Worm (Caenorhabditis elegans): Measurements from ENCODE around the gene paqr-3.
A peak's percentile ranks its signal among the peaks of the same experiment; 100 is the strongest.
"Not testable (repeated sequence)": the region's sequence is repeated elsewhere in the genome, so short reads cannot be mapped to it uniquely, and the experiment has no call there.

Gene paqr-3

ce11 chrIV:14373814-14374213, 9.7 kb downstream of the paqr-3 start, which contains the start of gene Y67A10A.7:
Gene Y67A10A.7, plus strand, starts transcription at chrIV:14374114.
- not testable (repeated sequence) for TF ChIP-seq rnt-1 (tag; optimal IDR thresholded peaks at IDR 0.05); hlh-13 (GFP tag; optimal IDR thresholded peaks at IDR 0.05); ets-4 (tag; optimal IDR thresholded peaks at IDR 0.05)

DNA sequence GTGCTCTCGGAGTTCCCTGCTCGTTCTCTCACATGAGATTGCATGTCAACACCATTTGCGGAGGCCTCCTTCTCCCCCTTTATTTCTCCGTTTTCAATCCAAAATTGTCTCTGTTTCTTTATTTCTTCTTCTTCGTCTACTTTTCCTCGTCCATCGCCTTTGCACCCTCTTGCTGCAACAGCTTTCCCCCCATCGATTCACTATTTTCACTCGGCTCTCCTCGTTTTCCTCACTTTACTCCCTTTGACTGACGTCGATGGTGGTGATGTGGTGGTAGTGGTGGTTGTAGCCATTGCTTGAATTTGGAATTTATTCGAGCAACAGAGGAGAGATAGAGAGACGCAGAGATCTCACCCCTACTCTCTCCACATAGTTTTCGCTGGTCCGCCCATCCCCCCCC, 11.8 kb downstream of the paqr-3 start:
- TF ChIP-seq T23F11.4 (GFP tag; optimal IDR thresholded peaks at IDR 0.05) (no peak), ceh-18 (tag; optimal IDR thresholded peaks at IDR 0.05) (peak; percentile 46), ceh-19 (GFP tag; optimal IDR thresholded peaks at IDR 0.05) (peak; percentile 75), ceh-34 (tag; optimal IDR thresholded peaks at IDR 0.05) (peak; percentile 41), fkh-10 (GFP tag; optimal IDR thresholded peaks at IDR 0.05) (peak; percentile 59), hlh-6 (tag; optimal IDR thresholded peaks at IDR 0.05) (no peak), syd-9 (tag; optimal IDR thresholded peaks at IDR 0.05) (peak; percentile 44), che-1 (tag; optimal IDR thresholded peaks at IDR 0.05) (peak; percentile 3), ceh-48 (tag; optimal IDR thresholded peaks at IDR 0.05) (peak; percentile 72), pros-1 (tag; optimal IDR thresholded peaks at IDR 0.05) (no peak), ceh-14 (tag; optimal IDR thresholded peaks at IDR 0.05) (peak; percentile 66), C08G9.2 (tag; optimal IDR thresholded peaks at IDR 0.05) (peak; percentile 31), K02D7.2 (tag; optimal IDR thresholded peaks at IDR 0.05) (no peak), ttx-3 (tag; optimal IDR thresholded peaks at IDR 0.05) (no peak), ceh-31 (tag; optimal IDR thresholded peaks at IDR 0.05) (peak; percentile 82), ceh-22 (tag; optimal IDR thresholded peaks at IDR 0.05) (no peak), nfya-1 (tag; optimal IDR thresholded peaks at IDR 0.05) (peak; percentile 77), ztf-16 (tag; optimal IDR thresholded peaks at IDR 0.05) (no peak), unc-42 (tag; optimal IDR thresholded peaks at IDR 0.05) (peak; percentile 85), pha-2 (tag; optimal IDR thresholded peaks at IDR 0.05) (no peak), sdc-2 (tag; optimal IDR thresholded peaks at IDR 0.05) (peak; percentile 26), F13H6.1 (tag; optimal IDR thresholded peaks at IDR 0.05) (no peak), pag-3 (tag; optimal IDR thresholded peaks at IDR 0.05; ENCODE audit: borderline replicate concordance) (peak; percentile 20), ceh-45 (GFP tag; IDR thresholded peaks at IDR 0.05) (no peak), unc-55 (GFP tag; optimal IDR thresholded peaks at IDR 0.05) (peak; percentile 24), tbx-2 (tag; optimal IDR thresholded peaks at IDR 0.05) (peak; percentile 59)

ce11 chrIV:14365837-14366378, 17.6 kb downstream of the paqr-3 start:
- TF ChIP-seq rnt-1 (tag; optimal IDR thresholded peaks at IDR 0.05) (no peak), nfya-1 (tag; optimal IDR thresholded peaks at IDR 0.05) (peak; percentile 94)

DNA sequence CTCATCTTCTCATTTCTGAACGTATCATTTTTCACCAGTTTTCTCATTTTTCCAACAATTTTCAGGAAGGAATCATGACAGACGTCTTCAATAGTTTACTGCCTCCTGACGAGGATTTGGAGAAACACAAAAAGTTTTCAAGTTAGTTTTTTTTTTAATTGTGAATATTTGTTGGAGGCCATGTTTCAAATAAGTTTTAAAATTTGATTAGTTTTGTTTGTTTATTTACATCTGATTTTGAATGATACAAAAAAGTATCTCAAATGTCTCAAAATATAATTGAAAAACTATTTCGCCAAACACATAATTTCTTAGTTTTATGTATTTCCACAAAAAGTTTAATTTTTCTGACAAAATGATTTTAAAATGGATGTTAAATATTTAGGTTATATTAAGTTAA, 22.3 kb downstream of the paqr-3 start, which contains the start of gene ssu-2:
ssu-2 (plus strand) TSS at position 59 of the 400 bp plus-strand sequence.
- no peak for TF ChIP-seq gmeb-2 (tag; optimal IDR thresholded peaks at IDR 0.05)
- no peak for TF ChIP-seq elt-4 (tag; optimal IDR thresholded peaks at IDR 0.05)
- no peak for TF ChIP-seq ztf-16 (tag; optimal IDR thresholded peaks at IDR 0.05)
- TF ChIP-seq tbx-2 (tag; optimal IDR thresholded peaks at IDR 0.05): no peak
- no peak for TF ChIP-seq odd-2 (tag; optimal IDR thresholded peaks at IDR 0.05)
- no peak for TF ChIP-seq lim-6 (tag; optimal IDR thresholded peaks at IDR 0.05)
- no peak for TF ChIP-seq pag-3 (tag; optimal IDR thresholded peaks at IDR 0.05; ENCODE audit: borderline replicate concordance)
- no peak for TF ChIP-seq hlh-8 (tag; optimal IDR thresholded peaks at IDR 0.05)
- no peak for TF ChIP-seq nhr-232 (tag; optimal IDR thresholded peaks at IDR 0.05)

DNA sequence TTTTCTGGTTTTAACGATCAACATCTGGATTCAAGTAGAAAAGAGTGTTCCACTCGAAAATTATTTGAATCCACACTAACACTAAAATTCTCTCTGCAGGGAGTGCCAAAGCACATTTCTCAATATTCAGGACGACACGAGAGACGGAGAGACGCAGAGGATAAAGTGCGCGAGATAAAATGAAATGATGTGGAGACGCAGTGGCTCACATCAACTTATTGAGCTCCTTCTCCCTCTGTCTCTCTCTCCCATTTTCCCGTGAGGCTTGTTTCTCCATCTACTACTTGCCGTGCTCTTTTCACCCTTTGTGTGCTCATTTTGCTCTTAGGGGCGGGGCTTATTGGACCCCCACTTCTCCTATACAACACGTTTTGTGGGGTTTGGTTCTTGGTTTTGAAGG, 27.4 kb downstream of the paqr-3 start:
- TF ChIP-seq K09A11.1 (tag; optimal IDR thresholded peaks at IDR 0.05; ENCODE audit: insufficient read depth) (no peak), dve-1 (tag; optimal IDR thresholded peaks at IDR 0.05) (no peak), ceh-24 (tag; optimal IDR thresholded peaks at IDR 0.05) (no peak), C08G9.2 (tag; optimal IDR thresholded peaks at IDR 0.05) (no peak), dmd-4 (tag; optimal IDR thresholded peaks at IDR 0.05; ENCODE audit: borderline replicate concordance) (no peak), hlh-8 (tag; optimal IDR thresholded peaks at IDR 0.05) (peak; percentile 54), sdc-2 (tag; optimal IDR thresholded peaks at IDR 0.05) (no peak), rnt-1 (tag; optimal IDR thresholded peaks at IDR 0.05) (peak; percentile 27), ceh-9 (tag; optimal IDR thresholded peaks at IDR 0.05) (no peak), ama-1 (optimal IDR thresholded peaks at IDR 0.05) (no peak), ceh-19 (GFP tag; optimal IDR thresholded peaks at IDR 0.05) (peak; percentile 2), ceh-30 (tag; optimal IDR thresholded peaks at IDR 0.05) (no peak), ref-2 (tag; optimal IDR thresholded peaks at IDR 0.05) (no peak), hlh-30 (tag; optimal IDR thresholded peaks at IDR 0.05; ENCODE audit: insufficient read depth) (no peak), syd-9 (tag; optimal IDR thresholded peaks at IDR 0.05) (no peak), lim-6 (tag; optimal IDR thresholded peaks at IDR 0.05) (no peak), pax-1 (tag; optimal IDR thresholded peaks at IDR 0.05) (no peak)
